Worm (Caenorhabditis elegans) whole organism, young adult: ENCODE measurements around the gene F02H6.3.

Source experiments
- C17E4.6 ChIP-seq: fragments of 200-800 bp; sonication (Bioruptor generic); IDR thresholded peaks from 2 replicates; pipeline ENCODE4 v1.3.6; 2022; ENCODE audit warnings: missing genetic modification reagents, missing genetic modification characterization, missing compliant biosample characterization
- F23B12.7 ChIP-seq: sonication (generic microtip); optimal IDR thresholded peaks from 2 replicates; lab custom pipeline; 2017; ENCODE audit warnings: missing genetic modification characterization, mild to moderate bottlenecking, missing compliant biosample characterization, antibody characterized with exemption, moderate library complexity; ENCODE audit not compliant: insufficient read depth
- F37B4.10 ChIP-seq: fragments of 200-800 bp; sonication (Bioruptor generic); IDR thresholded peaks from 2 replicates; pipeline ENCODE4 v1.3.6; 2022; ENCODE audit warnings: missing genetic modification characterization, missing compliant biosample characterization
- F55B11.4 ChIP-seq: sonication (generic microtip); optimal IDR thresholded peaks from 2 replicates; lab custom pipeline; 2016; ENCODE audit warnings: missing compliant biosample characterization, missing genetic modification characterization, borderline replicate concordance; ENCODE audit not compliant: insufficient read depth
- K12H6.12 ChIP-seq: fragments of 200-800 bp; sonication (Bioruptor generic); optimal IDR thresholded peaks from 2 replicates; lab custom pipeline; 2018; ENCODE audit warnings: mild to moderate bottlenecking, missing genetic modification characterization, missing compliant biosample characterization
- Y53F4B.3 ChIP-seq: fragments of 200-800 bp; sonication (Bioruptor generic); IDR thresholded peaks from 2 replicates; pipeline ENCODE4 v1.3.6; 2022; ENCODE audit warnings: missing genetic modification reagents, missing genetic modification characterization, missing compliant biosample characterization
- Y53G8AR.9 ChIP-seq: fragments of 200-800 bp; sonication (Bioruptor generic); conservative IDR thresholded peaks from 2 replicates; pipeline ENCODE4 v1.3.6; 2022; ENCODE audit warnings: missing genetic modification reagents, missing genetic modification characterization, missing compliant biosample characterization
- Y67H2A.10 ChIP-seq: fragments of 200-800 bp; sonication (Bioruptor generic); conservative IDR thresholded peaks from 2 replicates; pipeline ENCODE4 v1.3.6; 2022; ENCODE audit warnings: missing genetic modification reagents, missing genetic modification characterization, missing compliant biosample characterization
- Y79H2A.3 ChIP-seq: fragments of 200-800 bp; sonication (Bioruptor generic); conservative IDR thresholded peaks from 2 replicates; pipeline ENCODE4 v1.3.6; 2022; ENCODE audit warnings: missing genetic modification reagents, missing genetic modification characterization, missing compliant biosample characterization
- ZK185.1 ChIP-seq: sonication (generic microtip); optimal IDR thresholded peaks from 2 replicates; lab custom pipeline; 2016; ENCODE audit warnings: mild to moderate bottlenecking, missing genetic modification characterization, missing compliant biosample characterization; ENCODE audit not compliant: poor library complexity, severe bottlenecking
- akir-1 ChIP-seq: fragments of 200-800 bp; sonication (Bioruptor generic); optimal IDR thresholded peaks from 2 replicates; lab custom pipeline; 2018; ENCODE audit warnings: mild to moderate bottlenecking, missing genetic modification characterization, moderate library complexity, missing compliant biosample characterization
- attf-3 ChIP-seq: fragments of 200-800 bp; sonication (Bioruptor generic); conservative IDR thresholded peaks from 2 replicates; pipeline ENCODE4 v1.3.6; 2022; ENCODE audit warnings: missing genetic modification reagents, missing genetic modification characterization, missing compliant biosample characterization
- attf-5 ChIP-seq: fragments of 200-800 bp; sonication (Bioruptor generic); optimal IDR thresholded peaks from 2 replicates; lab custom pipeline; 2018; ENCODE audit warnings: mild to moderate bottlenecking, missing genetic modification characterization, missing compliant biosample characterization
- attf-6 ChIP-seq: fragments of 200-800 bp; sonication (Bioruptor generic); IDR thresholded peaks from 2 replicates; pipeline ENCODE4 v1.3.6; 2022; ENCODE audit warnings: missing genetic modification reagents, missing genetic modification characterization, missing compliant biosample characterization
- chd-7 ChIP-seq: sonication (generic microtip); optimal IDR thresholded peaks from 2 replicates; lab custom pipeline; 2016; ENCODE audit warnings: mild to moderate bottlenecking, missing genetic modification characterization, moderate library complexity, missing compliant biosample characterization
- die-1 ChIP-seq: sonication (generic microtip); optimal IDR thresholded peaks from 2 replicates; lab custom pipeline; 2016; ENCODE audit warnings: missing genotype, mild to moderate bottlenecking, missing genetic modification characterization, missing compliant biosample characterization
- dpl-1 ChIP-seq: fragments of 150-350 bp; optimal IDR thresholded peaks from 2 replicates; lab custom pipeline; 2014; ENCODE audit warnings: missing biosample characterization, missing genetic modification reagents, missing genetic modification characterization
- ekl-4 ChIP-seq: fragments of 200-800 bp; sonication (Bioruptor generic); IDR thresholded peaks from 2 replicates; pipeline ENCODE4 v1.3.6; 2022; ENCODE audit warnings: missing genetic modification reagents, missing genetic modification characterization, missing compliant biosample characterization
- ets-4 ChIP-seq: fragments of 200-800 bp; sonication (Bioruptor generic); optimal IDR thresholded peaks from 2 replicates; lab custom pipeline; 2018; ENCODE audit warnings: mild to moderate bottlenecking, missing genetic modification characterization, missing compliant biosample characterization
- fkh-3 ChIP-seq: sonication (generic microtip); optimal IDR thresholded peaks from 2 replicates; lab custom pipeline; 2016; ENCODE audit warnings: mild to moderate bottlenecking, missing genetic modification characterization, missing compliant biosample characterization
- gei-17 ChIP-seq: fragments of 200-800 bp; sonication (Bioruptor generic); optimal IDR thresholded peaks from 2 replicates; lab custom pipeline; 2018; ENCODE audit warnings: mild to moderate bottlenecking, missing genetic modification characterization, missing compliant biosample characterization
- hsf-1 ChIP-seq: fragments of 200-800 bp; sonication (Bioruptor generic); IDR thresholded peaks from 2 replicates; pipeline ENCODE4 v1.3.6; 2022; ENCODE audit warnings: missing genetic modification reagents, missing genetic modification characterization, missing compliant biosample characterization
- let-526 ChIP-seq: fragments of 200-800 bp; sonication (Bioruptor generic); IDR thresholded peaks from 2 replicates; pipeline ENCODE4 v1.3.6; 2022; ENCODE audit warnings: missing genetic modification reagents, missing genetic modification characterization, missing compliant biosample characterization
- lin-40 ChIP-seq: sonication (generic microtip); optimal IDR thresholded peaks from 2 replicates; lab custom pipeline; 2016; ENCODE audit warnings: missing genetic modification characterization, mild to moderate bottlenecking, missing compliant biosample characterization, missing genotype, missing genetic modification reagents
- lsl-1 ChIP-seq: fragments of 200-800 bp; sonication (Bioruptor generic); optimal IDR thresholded peaks from 2 replicates; lab custom pipeline; 2018; ENCODE audit warnings: mild to moderate bottlenecking, missing genetic modification characterization, moderate library complexity, missing compliant biosample characterization
- madf-6 ChIP-seq: fragments of 200-800 bp; sonication (Bioruptor generic); IDR thresholded peaks from 2 replicates; pipeline ENCODE4 v1.3.6; 2022; ENCODE audit warnings: missing genetic modification reagents, missing genetic modification characterization, missing compliant biosample characterization
- mcd-1 ChIP-seq: fragments of 200-800 bp; sonication (Bioruptor generic); IDR thresholded peaks from 2 replicates; pipeline ENCODE4 v1.3.6; 2022; ENCODE audit warnings: missing genetic modification reagents, missing genetic modification characterization, missing compliant biosample characterization
- mel-28 ChIP-seq: sonication (generic microtip); optimal IDR thresholded peaks from 2 replicates; lab custom pipeline; 2016; ENCODE audit warnings: borderline replicate concordance, mild to moderate bottlenecking, missing genetic modification characterization, missing compliant biosample characterization
- nfya-2 ChIP-seq: fragments of 200-800 bp; sonication (Bioruptor generic); IDR thresholded peaks from 2 replicates; pipeline ENCODE4 v1.3.6; 2022; ENCODE audit warnings: missing genetic modification reagents, missing genetic modification characterization, missing compliant biosample characterization
- nhr-27 ChIP-seq: fragments of 200-800 bp; sonication (Bioruptor generic); optimal IDR thresholded peaks from 2 replicates; lab custom pipeline; 2018; ENCODE audit warnings: mild to moderate bottlenecking, missing genetic modification characterization, moderate library complexity, missing compliant biosample characterization
- rec-8 ChIP-seq, 2 experiments: sonication (generic microtip); optimal IDR thresholded peaks; 2 replicates each; lab custom pipeline; 2016; ENCODE audit warnings: mild to moderate bottlenecking in 2 of 2, missing genetic modification characterization in 2 of 2, missing genetic modification reagents in 2 of 2, missing genotype in 2 of 2, missing biosample characterization in 1 of 2, missing compliant biosample characterization in 1 of 2, moderate library complexity in 1 of 2
- rpc-1 ChIP-seq, 2 experiments: fragments of 150-350 bp in 1 of 2; sonication (generic microtip) in 1 of 2; optimal IDR thresholded peaks; 2 replicates each; lab custom pipeline; 2014 to 2018; ENCODE audit warnings: missing biosample characterization in 1 of 2, missing genetic modification characterization in 1 of 2, missing genetic modification reagents in 1 of 2, missing genotype in 1 of 2
- sdz-38 ChIP-seq: sonication (generic microtip); optimal IDR thresholded peaks from 2 replicates; lab custom pipeline; 2016; ENCODE audit warnings: missing genotype, missing genetic modification characterization, missing compliant biosample characterization
- snpc-1.3 ChIP-seq: sonication (generic microtip); optimal IDR thresholded peaks from 2 replicates; lab custom pipeline; 2017; ENCODE audit warnings: missing genetic modification characterization, mild to moderate bottlenecking, missing compliant biosample characterization, antibody characterized with exemption, moderate library complexity, missing genotype, missing genetic modification reagents; ENCODE audit not compliant: insufficient read depth
- snpc-3.4 ChIP-seq: sonication (generic microtip); optimal IDR thresholded peaks from 2 replicates; lab custom pipeline; 2017; ENCODE audit warnings: missing genetic modification characterization, mild to moderate bottlenecking, missing compliant biosample characterization, antibody characterized with exemption, moderate library complexity, missing genotype, missing genetic modification reagents
- snpc-4 ChIP-seq, 5 experiments: fragments of 150-350 bp in 1 of 5; sonication (generic microtip) in 4 of 5; optimal IDR thresholded peaks; 2 replicates each; lab custom pipeline; 2014 to 2018; ENCODE audit warnings: missing genetic modification characterization in 5 of 5, missing biosample characterization in 3 of 5, antibody characterized with exemption in 2 of 5, mild to moderate bottlenecking in 2 of 5, missing compliant biosample characterization in 2 of 5, missing genotype in 2 of 5, moderate library complexity in 2 of 5, missing genetic modification reagents in 1 of 5
- sptf-2 ChIP-seq: fragments of 200-800 bp; sonication (Bioruptor generic); optimal IDR thresholded peaks from 2 replicates; lab custom pipeline; 2018; ENCODE audit warnings: mild to moderate bottlenecking, missing genetic modification characterization, missing compliant biosample characterization
- tbp1 ChIP-seq: fragments of 200-800 bp; sonication (Bioruptor generic); optimal IDR thresholded peaks from 2 replicates; lab custom pipeline; 2018; ENCODE audit warnings: mild to moderate bottlenecking, missing genetic modification characterization, missing compliant biosample characterization
- tlf-1 ChIP-seq: fragments of 200-800 bp; sonication (Bioruptor generic); optimal IDR thresholded peaks from 2 replicates; lab custom pipeline; 2018; ENCODE audit warnings: mild to moderate bottlenecking, missing genetic modification characterization, missing compliant biosample characterization
- unc-130 ChIP-seq: sonication (generic microtip); optimal IDR thresholded peaks from 2 replicates; lab custom pipeline; 2016; ENCODE audit warnings: missing genetic modification reagents, missing genetic modification characterization, missing compliant biosample characterization
- zim-3 ChIP-seq: sonication (generic microtip); optimal IDR thresholded peaks from 2 replicates; lab custom pipeline; 2017; ENCODE audit warnings: mild to moderate bottlenecking, missing genetic modification characterization, moderate library complexity, missing compliant biosample characterization
- ztf-18 ChIP-seq: sonication (generic microtip); optimal IDR thresholded peaks from 2 replicates; lab custom pipeline; 2016; ENCODE audit warnings: missing genotype, mild to moderate bottlenecking, missing genetic modification characterization, missing compliant biosample characterization
- ztf-25 ChIP-seq: fragments of 200-800 bp; sonication (Bioruptor generic); IDR thresholded peaks from 2 replicates; pipeline ENCODE4 v1.3.6; 2022; ENCODE audit warnings: missing genetic modification reagents, missing genetic modification characterization, missing compliant biosample characterization
- ztf-26 ChIP-seq: sonication (generic microtip); optimal IDR thresholded peaks from 2 replicates; lab custom pipeline; 2017; ENCODE audit warnings: missing genetic modification characterization, missing compliant biosample characterization
- ztf-3 ChIP-seq: fragments of 200-800 bp; sonication (Bioruptor generic); optimal IDR thresholded peaks from 2 replicates; lab custom pipeline; 2018; ENCODE audit warnings: mild to moderate bottlenecking, missing genetic modification characterization, missing compliant biosample characterization
- ztf-6 ChIP-seq: fragments of 200-800 bp; sonication (Bioruptor generic); IDR thresholded peaks from 2 replicates; pipeline ENCODE4 v1.3.6; 2022; ENCODE audit warnings: missing genetic modification reagents, missing genetic modification characterization, missing compliant biosample characterization

Gene F02H6.3

DNA sequence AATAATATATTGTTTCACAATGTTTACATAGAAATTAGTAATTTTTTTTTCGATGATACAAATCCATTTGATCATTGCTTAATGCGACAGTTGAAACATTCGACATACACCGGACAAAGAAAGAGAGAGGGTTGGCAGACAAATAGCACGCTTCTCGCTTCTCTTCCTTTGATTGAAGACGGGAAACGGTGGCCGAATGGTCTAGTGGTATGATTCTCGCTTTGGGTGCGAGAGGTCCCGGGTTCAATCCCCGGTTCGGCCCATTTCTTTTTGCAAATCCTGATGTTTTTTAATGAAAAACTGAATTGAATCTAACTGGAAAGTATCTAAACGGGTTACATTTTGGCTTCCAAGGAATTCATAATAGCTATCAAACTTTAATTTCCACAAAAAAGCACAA is 21.7 kb downstream of the F02H6.3 start (continued):
- TF ChIP-seq gei-17 (no peak), chd-7 (tag; lab: Kevin White, UChicago) (peak; percentile 24), K12H6.12 (tag; lab: Kevin White, UChicago) (no peak), rec-8 (tag; optimal IDR thresholded peaks at IDR 0.05; lab: Kevin White, UChicago) (peak; percentile 37 to 61), ztf-18 (tag; lab: Kevin White, UChicago) (peak; percentile 88), attf-5 (peak; percentile 69), sptf-2 (GFP tag; lab: Kevin White, UChicago) (peak; percentile 92), hsf-1 (GFP tag; lab: Robert Waterston, UW) (peak; percentile 64; the same call in 1 of the 2 replicates), C17E4.6 (GFP tag; lab: Robert Waterston, UW) (no peak), snpc-1.3 (tag; lab: Kevin White, UChicago) (peak; percentile 88), snpc-4 (GFP tag; optimal IDR thresholded peaks at IDR 0.05; lab: Kevin White, UChicago) (peak; percentile 95), snpc-4 (tag; optimal IDR thresholded peaks at IDR 0.05; lab: Kevin White, UChicago) (peak; percentile 66 to 99 (median 98)), ztf-26 (tag; lab: Kevin White, UChicago) (peak; percentile 26), die-1 (peak; percentile 91), nhr-27 (tag; lab: Kevin White, UChicago) (no peak), akir-1 (GFP tag; lab: Kevin White, UChicago) (no peak), tlf-1 (GFP tag; lab: Kevin White, UChicago) (peak; percentile 27), ztf-6 (GFP tag; lab: Robert Waterston, UW) (no peak), mel-28 (tag; lab: Kevin White, UChicago) (no peak), F37B4.10 (GFP tag; lab: Robert Waterston, UW) (no peak), ets-4 (GFP tag; lab: Kevin White, UChicago) (no peak), ztf-3 (no peak), ZK185.1 (peak; percentile 42), F23B12.7 (tag; lab: Kevin White, UChicago) (peak; percentile 78), snpc-3.4 (tag; lab: Kevin White, UChicago) (peak; percentile 62), Y53G8AR.9 (GFP tag; lab: Robert Waterston, UW) (peak; percentile 34; the same call in 1 of the 2 replicates), nfya-2 (no peak), Y67H2A.10 (GFP tag; lab: Robert Waterston, UW) (peak; percentile 63; the same call in 1 of the 2 replicates), fkh-3 (no peak), zim-3 (tag; lab: Kevin White, UChicago) (peak; percentile 4), unc-130 (GFP tag; lab: Kevin White, UChicago) (no peak), madf-6 (GFP tag; lab: Robert Waterston, UW) (peak; percentile 69; the same call in 1 of the 2 replicates), mcd-1 (GFP tag; lab: Robert Waterston, UW) (no peak; the same call in none of the 2 replicates), attf-6 (GFP tag; lab: Robert Waterston, UW) (peak; percentile 100), ztf-25 (GFP tag; lab: Robert Waterston, UW) (peak; percentile 96), dpl-1 (GFP tag; lab: Kevin White, UChicago) (no peak), rpc-1 (optimal IDR thresholded peaks at IDR 0.05; lab: Kevin White, UChicago) (peak; percentile 69), rpc-1 (tag; optimal IDR thresholded peaks at IDR 0.05; lab: Kevin White, UChicago) (peak; percentile 93), ekl-4 (GFP tag; lab: Robert Waterston, UW) (peak; percentile 74), Y79H2A.3 (GFP tag; lab: Robert Waterston, UW) (0 out of 2 replicates have a peak, but pooled peaks have one; percentile 41), attf-3 (GFP tag; lab: Robert Waterston, UW) (no peak), let-526 (GFP tag; lab: Robert Waterston, UW) (0 out of 2 replicates have a peak, but pooled peaks have one; percentile 46), sdz-38 (tag; lab: Kevin White, UChicago) (no peak), lsl-1 (peak; percentile 49), Y53F4B.3 (GFP tag; lab: Robert Waterston, UW) (0 out of 2 replicates have a peak, but pooled peaks have one; percentile 16), F55B11.4 (tag; lab: Kevin White, UChicago) (no peak), tbp1 (GFP tag; lab: Kevin White, UChicago) (peak; percentile 99), lin-40 (tag; lab: Kevin White, UChicago) (no peak)
